Fruit fly (Drosophila melanogaster) whole organism: ENCODE results near the gene Sar1.

Source experiments
- CG8478 ChIP-seq: fragments of >200 bp; optimal IDR thresholded peaks from 2 replicates; lab custom pipeline; 2018; ENCODE audit warnings: inconsistent platforms
- Dll ChIP-seq: fragments of >200 bp; optimal IDR thresholded peaks from 2 replicates; lab custom pipeline; 2017
- EcR ChIP-seq, 2 experiments: fragments of >200 bp; optimal IDR thresholded peaks; 2 replicates each; lab custom pipeline; 2017; ENCODE audit warnings: missing biosample characterization in 2 of 2, missing genetic modification characterization in 2 of 2, missing genetic modification reagents in 2 of 2
- pan ChIP-seq: fragments of >200 bp; optimal IDR thresholded peaks from 2 replicates; lab custom pipeline; 2017
- psq ChIP-seq: fragments of >200 bp; optimal IDR thresholded peaks from 2 replicates; lab custom pipeline; 2017
- usp ChIP-seq: fragments of >200 bp; optimal IDR thresholded peaks from 2 replicates; lab custom pipeline; 2017; ENCODE audit warnings: missing biosample characterization, missing genetic modification characterization, mixed read lengths

Gene Sar1

DNA sequence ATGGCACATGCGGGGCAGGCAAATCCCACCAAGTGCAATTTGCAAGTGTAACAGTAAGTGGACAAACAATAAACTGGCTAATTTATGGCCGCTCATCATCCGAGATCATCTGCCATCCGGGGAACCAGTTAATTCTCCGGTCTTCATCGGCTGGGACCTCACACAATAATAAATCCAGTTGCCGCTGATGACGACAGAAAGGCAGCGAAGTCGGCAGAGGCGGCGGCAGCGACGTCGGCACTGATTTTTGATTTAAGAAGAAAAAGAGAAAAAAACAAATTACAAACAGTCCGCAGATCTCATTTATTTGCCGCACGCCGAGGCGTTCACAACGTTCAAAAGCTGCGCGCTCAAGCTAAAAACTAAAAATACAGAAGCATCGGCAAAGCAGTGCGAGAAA lies 45.9 kb downstream of the Sar1 start, which contains the start of gene CG13856:
CG13856 (plus strand) TSS at position 301 of the 400 bp plus-strand sequence.
- TF ChIP-seq CG8478 (no peak), usp (GFP tag; lab: Kevin White, UChicago) (no peak), EcR (GFP tag; optimal IDR thresholded peaks at IDR 0.05; lab: Kevin White, UChicago) (no peak), psq (lab: Kevin White, UChicago) (no peak), Dll (lab: Kevin White, UChicago) (no peak), pan (lab: Kevin White, UChicago) (no peak)

dm6 chr3R:22405639-22406038 lies 49.2 kb downstream of the Sar1 start, which contains the start of gene CG13855:
CG13855 (plus strand) TSS chr3R:22405939.
- TF ChIP-seq usp (GFP tag; lab: Kevin White, UChicago) (no peak), EcR (GFP tag; optimal IDR thresholded peaks at IDR 0.05; lab: Kevin White, UChicago) (no peak), psq (lab: Kevin White, UChicago) (no peak), CG8478 (no peak)
